Fruit fly (Drosophila melanogaster) whole organism, embryonic: ENCODE results near the gene CG13601.
A peak's percentile ranks its signal among the peaks of the same experiment; 100 is the strongest.

Experiments used
- Asciz ChIP-seq: fragments of 200-800 bp; sonication (Bioruptor generic); optimal IDR thresholded peaks from 2 replicates; lab custom pipeline; 2017; ENCODE audit warnings: missing biosample characterization, mild to moderate bottlenecking, missing genetic modification characterization, missing genetic modification reagents
- Atf3 ChIP-seq: fragments of 200-800 bp; sonication (Bioruptor generic); optimal IDR thresholded peaks from 3 replicates; lab custom pipeline; 2016; ENCODE audit warnings: missing biosample characterization, missing genetic modification characterization
- Awh ChIP-seq: fragments of 200-800 bp; sonication (Bioruptor generic); IDR thresholded peaks from 2 replicates; pipeline ENCODE4, ENCODE4 v1.3.6; 2022; ENCODE audit warnings: missing biosample characterization, missing genetic modification characterization
- CG12942 ChIP-seq: fragments of 200-800 bp; sonication (Bioruptor generic); optimal IDR thresholded peaks from 3 replicates; lab custom pipeline; 2016; ENCODE audit warnings: missing biosample characterization, missing genetic modification characterization
- CG13296 ChIP-seq: fragments of 200-800 bp; sonication (Bioruptor generic); optimal IDR thresholded peaks from 3 replicates; lab custom pipeline; 2018; ENCODE audit warnings: missing biosample characterization, mild to moderate bottlenecking, missing genetic modification characterization
- CG17186 ChIP-seq: fragments of 200-800 bp; sonication (Bioruptor generic); optimal IDR thresholded peaks from 3 replicates; lab custom pipeline; 2017; ENCODE audit warnings: missing biosample characterization, missing genetic modification reagents, missing genetic modification characterization
- CG18476 ChIP-seq: fragments of 200-800 bp; sonication (Bioruptor generic); optimal IDR thresholded peaks from 2 replicates; lab custom pipeline; 2016; ENCODE audit warnings: missing biosample characterization, mild to moderate bottlenecking, missing genetic modification characterization
- CG2116 ChIP-seq: fragments of 200-800 bp; sonication (Bioruptor generic); optimal IDR thresholded peaks from 3 replicates; lab custom pipeline; 2018; ENCODE audit warnings: missing biosample characterization, mild to moderate bottlenecking, missing genetic modification characterization
- CG2199 ChIP-seq: fragments of 200-800 bp; sonication (Bioruptor generic); IDR thresholded peaks from 3 replicates; pipeline ENCODE4 v1.3.6; 2022; ENCODE audit warnings: missing biosample characterization, missing genetic modification characterization
- CG34224 ChIP-seq: fragments of 200-800 bp; sonication (Bioruptor generic); IDR thresholded peaks from 3 replicates; pipeline ENCODE4 v1.3.6; 2022; ENCODE audit warnings: missing biosample characterization, missing genetic modification characterization; ENCODE audit not compliant: partially characterized antibody
- CG3838 ChIP-seq: fragments of 200-800 bp; sonication (Bioruptor generic); optimal IDR thresholded peaks from 3 replicates; lab custom pipeline; 2016; ENCODE audit warnings: missing biosample characterization, missing genetic modification characterization
- CG6254 ChIP-seq: fragments of 200-800 bp; sonication (Bioruptor generic); optimal IDR thresholded peaks from 3 replicates; lab custom pipeline; 2017; ENCODE audit warnings: mild to moderate bottlenecking, missing biosample characterization, missing genetic modification reagents, missing genetic modification characterization
- CG7372 ChIP-seq: fragments of 200-800 bp; sonication (Bioruptor generic); IDR thresholded peaks from 2 replicates; pipeline ENCODE4 v1.3.6; 2022; ENCODE audit warnings: missing biosample characterization, missing genetic modification characterization
- CG7556 ChIP-seq: fragments of 200-800 bp; sonication (Bioruptor generic); optimal IDR thresholded peaks from 2 replicates; lab custom pipeline; 2017; ENCODE audit warnings: missing biosample characterization, mild to moderate bottlenecking, missing genetic modification characterization
- CG7987 ChIP-seq: fragments of 200-800 bp; sonication (Bioruptor generic); optimal IDR thresholded peaks from 2 replicates; lab custom pipeline; 2018; ENCODE audit warnings: missing biosample characterization, mild to moderate bottlenecking, missing genetic modification characterization, moderate library complexity
- CG8089 ChIP-seq: fragments of 200-800 bp; sonication (Bioruptor generic); optimal IDR thresholded peaks from 3 replicates; lab custom pipeline; 2016; ENCODE audit warnings: missing biosample characterization, missing genetic modification characterization
- CG8290 ChIP-seq, 3 experiments: fragments of 200-800 bp; sonication (Bioruptor generic); optimal IDR thresholded peaks; 2 replicates each; lab custom pipeline; 2016 to 2019; ENCODE audit warnings: missing biosample characterization in 3 of 3, missing genetic modification characterization in 3 of 3, mild to moderate bottlenecking in 2 of 3, moderate library complexity in 1 of 3
- Dek ChIP-seq: fragments of 200-800 bp; sonication (Bioruptor generic); optimal IDR thresholded peaks from 3 replicates; lab custom pipeline; 2019; ENCODE audit warnings: missing biosample characterization, mild to moderate bottlenecking, missing genetic modification characterization, moderate library complexity
- Ets65A ChIP-seq: fragments of 200-800 bp; sonication (Bioruptor generic); peaks from one replicate; lab custom pipeline; 2016; ENCODE audit warnings: missing biosample characterization, missing genetic modification characterization
- Med ChIP-seq: fragments of 200-800 bp; sonication (Bioruptor generic); peaks from one replicate; lab custom pipeline; 2016; ENCODE audit warnings: missing biosample characterization, missing genetic modification characterization, mild to moderate bottlenecking, inconsistent platforms, moderate library complexity
- Sox102F ChIP-seq: fragments of 200-800 bp; sonication (Bioruptor generic); optimal IDR thresholded peaks from 2 replicates; lab custom pipeline; 2018; ENCODE audit warnings: missing biosample characterization, mild to moderate bottlenecking, missing genetic modification characterization, moderate library complexity
- Stat92E ChIP-seq, 3 experiments: fragments of >200 bp in 2 of 3; fragments of 200-800 bp in 1 of 3; sonication (Bioruptor generic) in 1 of 3; optimal IDR thresholded peaks; 2 replicates each; lab custom pipeline; 2017 to 2019; ENCODE audit warnings: missing biosample characterization in 3 of 3, missing genetic modification characterization in 3 of 3, mild to moderate bottlenecking in 1 of 3, moderate library complexity in 1 of 3
- Trl ChIP-seq, 3 experiments: fragments of >200 bp in 2 of 3; fragments of 200-800 bp in 1 of 3; sonication (Bioruptor generic) in 1 of 3; optimal IDR thresholded peaks; 2 replicates in 1 of 3; 3 replicates in 2 of 3; lab custom pipeline; 2016 to 2017; ENCODE audit warnings: missing biosample characterization in 1 of 3, missing genetic modification characterization in 1 of 3
- Xbp1 ChIP-seq: fragments of 200-800 bp; sonication (Bioruptor generic); optimal IDR thresholded peaks from 3 replicates; lab custom pipeline; 2016; ENCODE audit warnings: missing biosample characterization, mild to moderate bottlenecking, missing genetic modification characterization
- aop ChIP-seq: fragments of 200-800 bp; sonication (Bioruptor generic); IDR thresholded peaks from 2 replicates; pipeline ENCODE4 v1.3.6; 2022; ENCODE audit warnings: missing biosample characterization, missing genetic modification characterization
- bab2 ChIP-seq: fragments of 200-800 bp; sonication (Bioruptor generic); optimal IDR thresholded peaks from 2 replicates; lab custom pipeline; 2016; ENCODE audit warnings: missing biosample characterization, missing genetic modification characterization
- btn ChIP-seq: fragments of 200-800 bp; sonication (Bioruptor generic); optimal IDR thresholded peaks from 2 replicates; lab custom pipeline; 2016; ENCODE audit warnings: missing biosample characterization, missing genetic modification characterization
- cwo ChIP-seq: fragments of 200-800 bp; sonication (Bioruptor generic); optimal IDR thresholded peaks from 3 replicates; lab custom pipeline; 2017; ENCODE audit warnings: missing biosample characterization, missing genetic modification characterization, mild to moderate bottlenecking, moderate library complexity, missing genetic modification reagents
- danr ChIP-seq: fragments of 200-800 bp; sonication (Bioruptor generic); IDR thresholded peaks from 2 replicates; pipeline ENCODE4 v1.3.6; 2022; ENCODE audit warnings: missing biosample characterization, missing genetic modification characterization
- jing ChIP-seq: fragments of 200-800 bp; sonication (Bioruptor generic); optimal IDR thresholded peaks from 2 replicates; lab custom pipeline; 2018; ENCODE audit warnings: missing biosample characterization, mild to moderate bottlenecking, missing genetic modification characterization
- mld ChIP-seq: fragments of 200-800 bp; sonication (Bioruptor generic); IDR thresholded peaks from 3 replicates; pipeline ENCODE4 v1.3.6; 2022; ENCODE audit warnings: missing biosample characterization, missing genetic modification characterization; ENCODE audit not compliant: partially characterized antibody
- p53 ChIP-seq: fragments of 200-800 bp; sonication (Bioruptor generic); optimal IDR thresholded peaks from 2 replicates; lab custom pipeline; 2016; ENCODE audit warnings: missing biosample characterization, missing genetic modification characterization
- pfk ChIP-seq: fragments of 200-800 bp; sonication (Bioruptor generic); optimal IDR thresholded peaks from 2 replicates; lab custom pipeline; 2018; ENCODE audit warnings: missing biosample characterization, mild to moderate bottlenecking, missing genetic modification characterization, moderate library complexity
- pros ChIP-seq: fragments of 200-800 bp; sonication (Bioruptor generic); optimal IDR thresholded peaks from 3 replicates; lab custom pipeline; 2019; ENCODE audit warnings: missing biosample characterization, mild to moderate bottlenecking, missing genetic modification characterization, moderate library complexity
- row ChIP-seq: fragments of 200-800 bp; sonication (Bioruptor generic); IDR thresholded peaks from 3 replicates; pipeline ENCODE4 v1.3.6; 2022; ENCODE audit warnings: missing biosample characterization, missing genetic modification characterization
- sd ChIP-seq: fragments of 200-800 bp; sonication (Bioruptor generic); optimal IDR thresholded peaks from 3 replicates; lab custom pipeline; 2018; ENCODE audit warnings: missing biosample characterization, mild to moderate bottlenecking, missing genetic modification characterization, moderate library complexity
- sens ChIP-seq: fragments of 200-800 bp; sonication (Bioruptor generic); peaks from one replicate; lab custom pipeline; 2016; ENCODE audit warnings: missing biosample characterization, missing genetic modification characterization
- seq ChIP-seq: fragments of 200-800 bp; sonication (Bioruptor generic); IDR thresholded peaks from 2 replicates; pipeline ENCODE4 v1.3.6; 2022; ENCODE audit warnings: missing biosample characterization, missing genetic modification characterization
- sqz ChIP-seq: fragments of 200-800 bp; sonication (Bioruptor generic); optimal IDR thresholded peaks from 3 replicates; lab custom pipeline; 2018; ENCODE audit warnings: missing biosample characterization, mild to moderate bottlenecking, missing genetic modification characterization
- tin ChIP-seq: fragments of 200-800 bp; sonication (Bioruptor generic); optimal IDR thresholded peaks from 3 replicates; lab custom pipeline; 2016; ENCODE audit warnings: missing biosample characterization, missing genetic modification characterization
- unpg ChIP-seq: fragments of 200-800 bp; sonication (Bioruptor generic); optimal IDR thresholded peaks from 3 replicates; lab custom pipeline; 2018; ENCODE audit warnings: missing biosample characterization, mild to moderate bottlenecking, missing genetic modification characterization, moderate library complexity
- vvl ChIP-seq: fragments of 200-800 bp; sonication (Bioruptor generic); IDR thresholded peaks from 2 replicates; pipeline ENCODE4 v1.3.6; 2022; ENCODE audit warnings: missing biosample characterization, missing genetic modification characterization

CG13601 gene

dm6 chr3R:23941643-23942424 is 14.4 kb upstream of the CG13601 start (continued):
- TF ChIP-seq Stat92E (GFP tag; optimal IDR thresholded peaks at IDR 0.05; lab: Kevin White, UChicago) (no peak), CG8089 (GFP tag; lab: Kevin White, UChicago) (no peak), bab2 (GFP tag; lab: Kevin White, UChicago) (peak; percentile 4)

dm6 chr3R:23940840-23941364 is 13.5 kb upstream of the CG13601 start:
- TF ChIP-seq cwo (GFP tag; lab: Kevin White, UChicago) (peak; percentile 95), Med (GFP tag; lab: Kevin White, UChicago) (peak; percentile 51), seq (GFP tag; lab: Robert Waterston, UW) (no peak), Sox102F (GFP tag; lab: Kevin White, UChicago) (no peak), Ets65A (peak; percentile 45), Atf3 (GFP tag; lab: Kevin White, UChicago) (no peak), CG7987 (GFP tag; lab: Kevin White, UChicago) (peak; percentile 58), jing (GFP tag; lab: Kevin White, UChicago) (no peak), vvl (GFP tag; lab: Robert Waterston, UW) (peak; percentile 7; the same call in 1 of the 2 replicates), sqz (GFP tag; lab: Kevin White, UChicago) (peak; percentile 46), unpg (no peak), CG7556 (GFP tag; lab: Kevin White, UChicago) (no peak), sens (peak; percentile 54), CG7372 (0 out of 2 replicates have a peak, but pooled peaks have one; percentile 4)
- TF ChIP-seq, all 482 proteins: peak for 8

- TF ChIP-seq Dek (tag; lab: Kevin White, UChicago), result peak; percentile 59
- TF ChIP-seq danr (GFP tag; lab: Robert Waterston, UW), result peak; percentile 76
- TF ChIP-seq CG12942 (GFP tag; lab: Kevin White, UChicago), result peak; percentile 77
- peak; percentile 76 for TF ChIP-seq CG3838 (GFP tag; lab: Kevin White, UChicago)
- TF ChIP-seq mld (GFP tag; lab: Robert Waterston, UW), result no peak
- TF ChIP-seq p53 (GFP tag; lab: Kevin White, UChicago), result no peak
- peak; percentile 85 for TF ChIP-seq CG18476 (GFP tag; lab: Kevin White, UChicago)
- TF ChIP-seq tin (GFP tag; lab: Kevin White, UChicago), result peak; percentile 34
- TF ChIP-seq row (GFP tag; lab: Robert Waterston, UW), result no peak
- TF ChIP-seq CG13296, result peak; percentile 91
- TF ChIP-seq Asciz (GFP tag; lab: Kevin White, UChicago), result peak; percentile 97
- peak; percentile 51 for TF ChIP-seq CG8290 (GFP tag; optimal IDR thresholded peaks at IDR 0.05; lab: Kevin White, UChicago)
- TF ChIP-seq CG8290 (tag; optimal IDR thresholded peaks at IDR 0.05; lab: Kevin White, UChicago), result peak; percentile 90 to 94
- peak; percentile 50 for TF ChIP-seq CG2116
- TF ChIP-seq Awh, result peak; percentile 92
- TF ChIP-seq btn (GFP tag; lab: Kevin White, UChicago), result peak; percentile 25
- TF ChIP-seq CG34224, result 0 out of 3 replicates have a peak, but pooled peaks have one; percentile 21
- peak; percentile 82 for TF ChIP-seq CG6254
- no peak for TF ChIP-seq CG2199 (GFP tag; lab: Robert Waterston, UW)
- peak; percentile 60 for TF ChIP-seq sd (tag; lab: Kevin White, UChicago)
- TF ChIP-seq sqz (GFP tag; lab: Kevin White, UChicago), result peak; percentile 71
- no peak for TF ChIP-seq aop (GFP tag; lab: Robert Waterston, UW)
- TF ChIP-seq Trl (optimal IDR thresholded peaks at IDR 0.05; lab: Kevin White, UChicago), result no peak
- TF ChIP-seq Trl (GFP tag; optimal IDR thresholded peaks at IDR 0.05; lab: Kevin White, UChicago), result peak; percentile 69
- peak; percentile 77 for TF ChIP-seq pfk (GFP tag; lab: Kevin White, UChicago)
- no peak for TF ChIP-seq Xbp1
- no peak for TF ChIP-seq pros (GFP tag; lab: Kevin White, UChicago)
- TF ChIP-seq CG17186 (GFP tag; lab: Kevin White, UChicago), result peak; percentile 39
These were observed 12.7 kb upstream of the CG13601 start for dm6 chr3R:23939921-23940839.
